Fruit fly (Drosophila melanogaster) whole organism, larva: ENCODE results near the gene Cubn.
A peak's percentile ranks its signal among the peaks of the same experiment; 100 is the strongest.

ENCODE experiments used
- noc ChIP-seq: fragments of 200-800 bp; sonication (Bioruptor generic); optimal IDR thresholded peaks from 3 replicates; lab custom pipeline; 2019; ENCODE audit warnings: missing biosample characterization, mild to moderate bottlenecking, missing genetic modification characterization, moderate library complexity

The Cubn gene

dm6 chrX:9571208-9571607 lies at the start of gene Cubn:
Cubn (minus strand) TSS chrX:9571308.
- TF ChIP-seq noc (tag; lab: Kevin White, UChicago) = no peak

DNA sequence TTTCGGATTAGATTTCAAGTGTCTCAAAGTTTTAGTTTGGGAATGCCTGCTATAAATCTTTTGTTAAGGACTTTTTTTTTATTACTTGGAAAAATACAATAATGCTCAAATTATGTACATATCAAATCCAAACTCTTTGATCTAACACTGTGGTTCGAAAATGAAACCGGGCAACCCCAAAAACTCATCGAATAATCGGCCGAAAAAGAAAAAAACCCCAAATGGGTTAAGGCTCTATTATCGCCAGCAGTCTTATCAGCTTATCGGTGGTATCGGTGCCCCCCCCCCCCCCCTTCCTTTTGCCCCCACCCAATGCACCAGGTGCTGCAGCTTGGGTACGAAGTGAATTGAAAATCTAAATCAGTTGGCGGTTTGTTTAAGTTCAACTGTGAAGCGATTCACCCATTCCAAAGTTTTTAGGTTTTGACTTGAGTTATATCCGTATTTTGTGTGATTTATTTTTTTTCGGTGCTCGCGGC lies 46.5 kb upstream of the Cubn start:
- no peak for TF ChIP-seq noc (tag; lab: Kevin White, UChicago)

- TF ChIP-seq noc (tag; lab: Kevin White, UChicago) = no peak
Observed at dm6 chrX:9615471-9615870, 44.4 kb upstream of the Cubn start.

- TF ChIP-seq noc (tag; lab: Kevin White, UChicago) = no peak
Observed at dm6 chrX:9608727-9609419, 37.8 kb upstream of the Cubn start, which contains the start of the genes LysRS and Hecw. LysRS (minus strand) TSS chrX:9608884. Hecw (plus strand) TSS chrX:9608946.

DNA sequence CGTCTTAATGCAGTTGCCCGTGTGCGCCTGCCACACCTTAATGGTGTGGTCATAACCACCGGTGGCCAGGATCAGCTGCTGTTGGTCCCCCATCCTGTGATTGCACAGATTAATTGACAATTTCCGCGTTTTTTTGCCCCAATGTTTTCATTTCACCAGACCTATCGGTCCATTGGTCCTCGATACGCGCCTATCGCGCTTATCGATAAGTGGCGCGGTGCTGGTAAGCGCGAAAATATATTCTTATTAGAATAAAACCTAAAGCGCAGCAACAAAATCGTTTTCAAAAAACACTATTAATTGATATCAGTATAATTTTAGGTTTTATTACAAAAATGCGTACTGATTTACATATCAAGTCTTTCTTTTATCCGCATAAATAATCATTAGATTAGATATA lies 34.7 kb upstream of the Cubn start, which contains the start of gene Lst8:
Lst8 (minus strand) TSS at position 187 of the 400 bp plus-strand sequence.
- TF ChIP-seq noc (tag; lab: Kevin White, UChicago) = no peak

DNA sequence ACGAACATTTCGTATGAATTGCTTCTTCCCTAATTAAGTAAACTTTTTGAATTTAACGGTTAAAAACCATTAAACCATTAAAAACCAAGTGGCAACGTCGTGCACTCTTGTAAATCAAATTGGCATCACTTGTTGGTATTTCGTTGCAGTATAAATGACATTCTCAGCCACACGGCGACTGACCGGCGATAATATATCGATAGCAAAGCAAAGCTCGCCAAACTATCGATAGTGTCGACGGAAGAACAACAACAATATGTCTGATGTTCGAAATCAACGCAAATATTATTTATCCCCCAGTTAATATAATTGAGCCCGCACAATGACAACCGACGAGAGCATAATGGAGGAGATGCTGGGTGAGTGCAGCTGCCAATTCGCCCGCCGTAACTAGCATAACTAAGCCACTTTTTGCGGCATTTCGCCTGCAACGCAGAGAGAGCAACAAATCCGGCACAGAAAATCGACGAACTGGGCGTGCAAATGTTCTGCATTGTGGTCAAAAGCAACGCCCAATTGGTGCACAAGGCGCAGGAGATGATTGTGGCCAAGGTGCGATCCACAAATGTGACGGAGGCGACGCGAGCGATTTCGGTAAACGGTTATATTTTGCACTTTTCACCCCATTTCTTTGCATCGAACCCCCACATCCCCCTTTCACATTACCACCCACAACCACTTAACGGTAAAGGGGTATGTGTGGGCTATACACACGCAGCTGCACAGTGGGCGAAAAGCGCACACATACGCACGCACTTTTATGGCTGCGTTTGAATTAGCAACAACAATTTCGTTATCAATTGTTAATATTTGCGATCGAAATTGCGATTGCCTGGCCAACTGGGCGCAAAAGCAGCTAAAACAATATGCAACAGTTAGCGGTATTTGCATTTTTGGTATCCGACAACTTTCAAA lies 30.0 kb upstream of the Cubn start, which contains the start of gene Gga:
Gga (plus strand) TSS at position 213 of the 915 bp plus-strand sequence.
- TF ChIP-seq noc (tag; lab: Kevin White, UChicago) = no peak

DNA sequence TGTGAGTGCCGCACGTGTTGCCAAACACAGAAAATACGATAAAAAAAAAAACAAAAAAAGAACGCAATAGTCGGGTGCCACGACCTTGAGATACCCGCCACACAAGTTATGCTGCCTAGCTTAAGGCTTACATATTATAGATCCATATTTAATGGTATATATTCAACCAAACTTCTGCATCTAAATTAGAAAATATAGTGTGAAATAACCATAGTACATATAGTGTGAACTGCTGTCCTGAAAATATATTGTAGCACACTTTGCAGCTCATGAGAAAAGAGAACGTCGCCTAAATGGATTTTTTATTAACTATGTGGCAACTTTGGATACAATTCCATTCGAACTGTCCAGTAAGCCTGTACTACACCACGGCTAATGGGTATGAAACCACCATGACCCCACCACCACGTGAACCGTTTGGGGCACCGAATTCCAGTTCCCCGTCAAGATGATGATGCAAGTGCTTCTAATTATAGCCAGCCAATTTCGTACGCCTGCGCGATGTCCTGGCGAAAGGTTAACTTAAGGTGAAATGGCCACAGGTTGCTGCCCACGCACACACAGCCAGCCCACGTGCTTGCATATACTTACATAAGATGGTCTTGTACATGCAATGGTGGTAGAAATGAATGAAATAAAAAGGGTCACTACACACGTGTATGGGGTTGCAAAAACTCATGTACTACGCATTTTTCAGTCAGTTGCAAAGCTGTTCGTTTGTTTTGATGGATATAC lies 29.1 kb upstream of the Cubn start:
- TF ChIP-seq noc (tag; lab: Kevin White, UChicago) = peak; percentile 37

DNA sequence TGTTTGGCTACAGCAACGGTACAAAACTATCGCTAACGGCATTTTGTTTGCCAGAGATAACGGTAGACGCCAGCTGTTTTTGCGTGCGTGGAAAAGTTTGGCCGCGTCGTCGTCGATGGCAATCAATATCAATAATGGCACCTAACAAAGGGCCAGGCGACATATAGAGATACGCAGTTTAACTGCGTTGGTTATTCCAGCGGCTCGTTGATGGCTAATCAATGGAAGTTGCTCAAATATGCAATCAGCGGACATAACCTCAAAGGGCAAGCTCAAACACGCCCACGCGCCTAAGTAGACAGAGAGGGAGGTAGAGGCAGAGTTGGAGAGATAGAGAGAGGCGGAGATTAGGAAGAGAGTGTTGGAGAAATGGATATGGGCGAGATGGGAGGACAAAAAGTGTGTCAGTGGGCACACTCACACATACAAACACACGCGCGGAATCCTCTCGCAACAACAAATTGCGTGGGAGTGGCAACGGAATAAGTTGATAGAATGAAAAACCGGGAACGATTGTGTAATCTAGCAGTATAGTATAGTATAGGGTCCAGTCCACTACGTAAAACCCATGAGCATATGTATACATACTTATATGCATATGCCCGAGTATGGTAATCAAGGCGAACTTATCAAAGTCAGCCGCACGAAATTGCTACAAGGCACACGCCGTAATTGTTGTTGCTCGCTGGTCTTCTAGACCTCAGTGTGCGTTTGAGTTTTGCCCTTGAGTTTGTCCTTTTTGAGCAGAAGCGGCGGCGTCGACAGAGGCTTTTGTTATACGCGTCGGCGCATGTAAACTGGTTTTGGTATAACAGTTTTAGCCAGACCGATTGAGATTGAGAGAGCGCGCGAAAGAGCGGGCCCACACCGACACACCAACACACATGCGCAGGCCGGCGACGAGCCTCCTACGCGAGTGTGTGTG lies 28.3 kb upstream of the Cubn start:
- no peak for TF ChIP-seq noc (tag; lab: Kevin White, UChicago)

DNA sequence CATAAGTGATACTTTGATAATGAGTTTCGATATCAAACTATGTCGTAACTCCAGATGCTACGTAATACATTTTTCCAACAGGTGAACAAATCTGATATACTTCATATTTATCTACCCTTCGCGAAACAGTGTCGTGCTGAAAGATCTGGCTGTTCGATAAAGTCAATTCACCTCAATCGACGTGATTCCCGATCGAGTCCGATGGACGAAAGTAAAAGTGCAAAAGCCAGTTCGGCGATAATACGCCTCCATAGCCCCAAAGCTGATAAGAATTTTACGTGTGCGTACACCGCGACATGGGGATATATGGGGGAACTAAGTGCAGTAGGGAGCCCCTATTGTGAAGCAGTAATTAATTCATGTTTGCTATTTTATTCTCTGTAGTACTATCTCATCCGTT lies 27.0 kb upstream of the Cubn start:
- no peak for TF ChIP-seq noc (tag; lab: Kevin White, UChicago)

- TF ChIP-seq noc (tag; lab: Kevin White, UChicago) = no peak
Observed at dm6 chrX:9595312-9595931, 24.3 kb upstream of the Cubn start.

DNA sequence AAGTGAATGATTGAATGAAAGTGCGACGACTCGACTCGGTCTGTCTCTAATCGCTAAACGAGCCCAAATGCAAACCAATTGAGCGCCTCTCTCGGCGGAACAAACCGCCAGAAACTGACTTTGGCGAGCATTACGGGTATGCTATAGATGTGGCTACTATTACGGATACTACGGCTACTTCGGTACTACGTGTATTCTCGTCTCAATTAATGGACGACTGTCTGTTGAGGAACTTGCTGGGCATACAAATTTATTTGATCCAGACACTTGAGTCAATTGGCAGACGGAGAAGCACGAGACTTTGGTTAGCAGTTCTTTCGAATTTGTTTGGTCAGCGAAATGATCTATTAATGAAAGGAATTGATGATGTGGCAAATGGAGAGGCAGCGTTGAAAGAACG lies 23.3 kb upstream of the Cubn start:
- no peak for TF ChIP-seq noc (tag; lab: Kevin White, UChicago)

DNA sequence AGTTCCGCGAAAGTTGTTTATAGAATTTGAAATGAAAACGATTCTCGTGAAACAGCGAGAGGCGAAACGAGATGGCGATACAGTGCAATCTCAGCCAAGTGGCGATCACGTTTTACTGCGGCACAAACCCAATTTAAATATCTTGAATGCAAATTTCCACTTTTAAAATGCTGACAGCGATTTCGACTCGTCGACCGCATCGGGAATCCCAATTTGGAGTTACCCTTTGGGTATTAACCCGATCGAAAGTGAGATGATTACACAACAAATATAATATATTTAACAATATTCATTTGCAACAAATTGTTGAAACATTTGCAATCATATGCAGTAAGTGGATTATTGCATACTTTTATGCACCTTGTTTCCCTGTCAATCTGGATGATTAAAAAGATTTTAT lies 19.5 kb upstream of the Cubn start:
- no peak for TF ChIP-seq noc (tag; lab: Kevin White, UChicago)

dm6 chrX:9589928-9590327 lies 18.8 kb upstream of the Cubn start:
- TF ChIP-seq noc (tag; lab: Kevin White, UChicago) = peak; percentile 79

- TF ChIP-seq noc (tag; lab: Kevin White, UChicago) = no peak
Observed at dm6 chrX:9587881-9588280, 16.8 kb upstream of the Cubn start.
